Fruit fly (Drosophila melanogaster): ENCODE measurements around the gene Ccm3.

- no peak for TF ChIP-seq psq (optimal IDR thresholded peaks at IDR 0.05)
- no peak for TF ChIP-seq usp (GFP tag; optimal IDR thresholded peaks at IDR 0.05)
- no peak for TF ChIP-seq CG8478 (optimal IDR thresholded peaks at IDR 0.05)
- no peak for TF ChIP-seq pan (optimal IDR thresholded peaks at IDR 0.05)
- TF ChIP-seq Dll (optimal IDR thresholded peaks at IDR 0.05): no peak
- TF ChIP-seq EcR (GFP tag; optimal IDR thresholded peaks at IDR 0.05): no peak
Observed at dm6 chr3R:15374397-15374796, 2.6 kb downstream of the Ccm3 start, which contains the start of gene Rbp.

Measured in whole organism.